Worm (Caenorhabditis elegans) whole organism, L4 larva: Measurements from ENCODE around the gene tps-2.

Experiments
- ceh-82 ChIP-seq: sonication (generic microtip); optimal IDR thresholded peaks from 2 replicates; lab custom pipeline; 2017; ENCODE audit warnings: missing biosample characterization, missing genetic modification characterization
- hlh-11 ChIP-seq: fragments of 200-800 bp; sonication (Bioruptor generic); optimal IDR thresholded peaks from 2 replicates; lab custom pipeline; 2018; ENCODE audit warnings: mild to moderate bottlenecking, missing genetic modification characterization, missing compliant biosample characterization
- lin-15B ChIP-seq: fragments of 150-350 bp; sonication (generic microtip); optimal IDR thresholded peaks from 3 replicates; lab custom pipeline; 2014; ENCODE audit warnings: missing biosample characterization, missing genetic modification characterization

ce11 chrII:14602735-14603134 lies 2.0 kb downstream of the tps-2 start:
- no peak for TF ChIP-seq ceh-82 (tag; lab: Kevin White, UChicago)
- TF ChIP-seq lin-15B (tag; lab: Kevin White, UChicago): no peak
- TF ChIP-seq hlh-11 (tag; lab: Kevin White, UChicago): no peak
